Worm (Caenorhabditis elegans): ENCODE results near the gene usp-33.

ce11 chrX:15640603-15641002 lies 49.4 kb downstream of the usp-33 start, which contains the start of gene K09E9.7:
- no peak for TF ChIP-seq gmeb-1 (tag; optimal IDR thresholded peaks at IDR 0.05)
- no peak for TF ChIP-seq snpc-4 (tag; optimal IDR thresholded peaks at IDR 0.05)
- TF ChIP-seq unc-62 (GFP tag; optimal IDR thresholded peaks at IDR 0.05) = no peak
- TF ChIP-seq Y55F3AM.14 (GFP tag; optimal IDR thresholded peaks at IDR 0.05) = no peak
- no peak for TF ChIP-seq mab-5 (tag; optimal IDR thresholded peaks at IDR 0.05)
- TF ChIP-seq lin-13 (GFP tag; optimal IDR thresholded peaks at IDR 0.05) = no peak
- no peak for TF ChIP-seq nhr-77 (tag; optimal IDR thresholded peaks at IDR 0.05)
- no peak for TF ChIP-seq ama-1 (optimal IDR thresholded peaks at IDR 0.05)
- no peak for TF ChIP-seq mdl-1 (tag; optimal IDR thresholded peaks at IDR 0.05)
- no peak for TF ChIP-seq nhr-23 (tag; optimal IDR thresholded peaks at IDR 0.05)
